Worm (Caenorhabditis elegans) whole organism, L1 larva: ENCODE results near the gene Y39A3A.4.

Source experiments
- C04F5.9 ChIP-seq: sonication (generic microtip); optimal IDR thresholded peaks from 2 replicates; lab custom pipeline; 2016; ENCODE audit warnings: missing genetic modification characterization, missing compliant biosample characterization
- F16B12.6 ChIP-seq: fragments of 150-350 bp; optimal IDR thresholded peaks from 2 replicates; lab custom pipeline; 2014; ENCODE audit warnings: missing biosample characterization, missing genetic modification characterization
- Y116A8C.19 ChIP-seq: sonication (generic microtip); optimal IDR thresholded peaks from 2 replicates; lab custom pipeline; 2016; ENCODE audit warnings: missing compliant biosample characterization, missing genetic modification characterization, borderline replicate concordance
- aha-1 ChIP-seq: fragments of 150-350 bp; optimal IDR thresholded peaks from 2 replicates; lab custom pipeline; 2014; ENCODE audit warnings: missing biosample characterization, missing genetic modification characterization
- alr-1 ChIP-seq: fragments of 200-800 bp; sonication (Bioruptor generic); optimal IDR thresholded peaks from 2 replicates; lab custom pipeline; 2018; ENCODE audit warnings: borderline replicate concordance, mild to moderate bottlenecking, missing genetic modification characterization, missing compliant biosample characterization
- aly-2 ChIP-seq: fragments of 150-350 bp; optimal IDR thresholded peaks from 2 replicates; lab custom pipeline; 2014; ENCODE audit warnings: missing biosample characterization, missing genetic modification characterization
- blmp-1 ChIP-seq: fragments of 150-350 bp; optimal IDR thresholded peaks from 2 replicates; lab custom pipeline; 2014; ENCODE audit warnings: missing biosample characterization, missing genetic modification characterization
- ceh-63 ChIP-seq: fragments of 200-800 bp; sonication (Bioruptor generic); optimal IDR thresholded peaks from 2 replicates; lab custom pipeline; 2018; ENCODE audit warnings: mild to moderate bottlenecking, missing genetic modification characterization, missing compliant biosample characterization
- ceh-8 ChIP-seq: fragments of 200-800 bp; sonication (Bioruptor generic); optimal IDR thresholded peaks from 2 replicates; lab custom pipeline; 2018; ENCODE audit warnings: mild to moderate bottlenecking, missing genetic modification characterization, moderate library complexity, missing compliant biosample characterization
- ceh-82 ChIP-seq, 3 experiments: fragments of 150-350 bp in 1 of 3; sonication (generic microtip) in 2 of 3; optimal IDR thresholded peaks; 2 replicates each; lab custom pipeline; 2014 to 2017; ENCODE audit warnings: missing biosample characterization in 3 of 3, missing genetic modification characterization in 3 of 3
- ceh-90 ChIP-seq: sonication (generic microtip); optimal IDR thresholded peaks from 2 replicates; lab custom pipeline; 2016; ENCODE audit warnings: missing genetic modification characterization, missing compliant biosample characterization
- dpl-1 ChIP-seq, 3 experiments: fragments of 150-350 bp in 2 of 3; sonication (generic microtip) in 1 of 3; optimal IDR thresholded peaks; 2 replicates each; lab custom pipeline; 2014 to 2017; ENCODE audit warnings: missing biosample characterization in 3 of 3, missing genetic modification characterization in 3 of 3, missing genetic modification reagents in 3 of 3
- elt-2 ChIP-seq: sonication (generic microtip); optimal IDR thresholded peaks from 2 replicates; lab custom pipeline; 2016; ENCODE audit warnings: missing genetic modification characterization, mild to moderate bottlenecking, inconsistent platforms, missing compliant biosample characterization, missing genetic modification reagents
- fkh-8 ChIP-seq: sonication (generic microtip); optimal IDR thresholded peaks from 2 replicates; lab custom pipeline; 2016; ENCODE audit warnings: mild to moderate bottlenecking, missing genetic modification characterization, missing compliant biosample characterization
- fos-1 ChIP-seq: fragments of 150-350 bp; optimal IDR thresholded peaks from 2 replicates; lab custom pipeline; 2014; ENCODE audit warnings: missing biosample characterization, missing genetic modification characterization
- hlh-17 ChIP-seq: fragments of 200-800 bp; sonication (Bioruptor generic); optimal IDR thresholded peaks from 2 replicates; lab custom pipeline; 2018; ENCODE audit warnings: missing genetic modification characterization, mild to moderate bottlenecking, missing compliant biosample characterization, moderate library complexity, borderline replicate concordance
- hlh-4 ChIP-seq: sonication (generic microtip); optimal IDR thresholded peaks from 2 replicates; lab custom pipeline; 2016; ENCODE audit warnings: mild to moderate bottlenecking, missing genetic modification characterization, missing compliant biosample characterization
- irx-1 ChIP-seq: sonication (generic microtip); optimal IDR thresholded peaks from 2 replicates; lab custom pipeline; 2016; ENCODE audit warnings: missing genetic modification characterization, missing compliant biosample characterization
- isw-1 ChIP-seq: fragments of 200-800 bp; sonication (Bioruptor generic); IDR thresholded peaks from 2 replicates; pipeline ENCODE4 v1.3.6; 2022; ENCODE audit warnings: missing genetic modification characterization, missing compliant biosample characterization
- lin-14 ChIP-seq: fragments of 200-800 bp; sonication (Bioruptor generic); optimal IDR thresholded peaks from 2 replicates; lab custom pipeline; 2018; ENCODE audit warnings: mild to moderate bottlenecking, missing genetic modification characterization, moderate library complexity, missing compliant biosample characterization
- lin-15B ChIP-seq: fragments of 150-350 bp; sonication (generic microtip); optimal IDR thresholded peaks from 3 replicates; lab custom pipeline; 2014; ENCODE audit warnings: missing biosample characterization, missing genetic modification characterization
- lin-35 ChIP-seq, 2 experiments: fragments of 150-350 bp; optimal IDR thresholded peaks; 2 replicates each; lab custom pipeline; 2014; ENCODE audit warnings: missing biosample characterization in 2 of 2, missing genetic modification characterization in 2 of 2, missing genetic modification reagents in 2 of 2
- lin-39 ChIP-seq: fragments of 150-350 bp; optimal IDR thresholded peaks from 2 replicates; lab custom pipeline; 2014; ENCODE audit warnings: missing biosample characterization, missing genetic modification reagents, missing genetic modification characterization
- lir-3 ChIP-seq: sonication (generic microtip); optimal IDR thresholded peaks from 2 replicates; lab custom pipeline; 2016; ENCODE audit warnings: mild to moderate bottlenecking, missing genetic modification characterization, moderate library complexity, missing compliant biosample characterization; ENCODE audit not compliant: poor library complexity
- lsy-2 ChIP-seq, 2 experiments: fragments of 150-350 bp; optimal IDR thresholded peaks; 2 replicates each; lab custom pipeline; 2014; ENCODE audit warnings: missing biosample characterization in 2 of 2, missing genetic modification characterization in 2 of 2
- mab-9 ChIP-seq: fragments of 200-800 bp; sonication (Bioruptor generic); IDR thresholded peaks from 2 replicates; pipeline ENCODE4 v1.3.6; 2022; ENCODE audit warnings: missing genetic modification reagents, missing genetic modification characterization, missing compliant biosample characterization
- mef-2 ChIP-seq: fragments of 150-350 bp; optimal IDR thresholded peaks from 2 replicates; lab custom pipeline; 2014; ENCODE audit warnings: missing biosample characterization, missing genetic modification characterization
- mep-1 ChIP-seq: fragments of 150-350 bp; optimal IDR thresholded peaks from 2 replicates; lab custom pipeline; 2014; ENCODE audit warnings: missing biosample characterization, missing genetic modification characterization
- nhr-12 ChIP-seq: sonication (generic microtip); optimal IDR thresholded peaks from 2 replicates; lab custom pipeline; 2017; ENCODE audit warnings: missing biosample characterization, missing genetic modification characterization
- nhr-19 ChIP-seq: fragments of 200-800 bp; sonication (Bioruptor generic); conservative IDR thresholded peaks from 2 replicates; pipeline ENCODE4 v1.3.6; 2022; ENCODE audit warnings: missing genetic modification characterization, missing compliant biosample characterization
- nhr-20 ChIP-seq: sonication (generic microtip); optimal IDR thresholded peaks from 2 replicates; lab custom pipeline; 2016; ENCODE audit warnings: mild to moderate bottlenecking, missing genetic modification characterization, missing compliant biosample characterization
- nhr-28 ChIP-seq: fragments of 150-350 bp; optimal IDR thresholded peaks from 2 replicates; lab custom pipeline; 2014; ENCODE audit warnings: missing biosample characterization, missing genetic modification characterization
- nhr-71 ChIP-seq: sonication (generic microtip); optimal IDR thresholded peaks from 2 replicates; lab custom pipeline; 2016; ENCODE audit warnings: mild to moderate bottlenecking, missing genetic modification characterization, moderate library complexity, missing compliant biosample characterization
- nhr-84 ChIP-seq: sonication (generic microtip); optimal IDR thresholded peaks from 2 replicates; lab custom pipeline; 2017; ENCODE audit warnings: missing biosample characterization, missing genetic modification characterization
- nhr-85 ChIP-seq: sonication (generic microtip); peaks from one replicate; lab custom pipeline; 2016; ENCODE audit warnings: missing genetic modification characterization, inconsistent platforms, missing compliant biosample characterization
- pqm-1 ChIP-seq: sonication (generic microtip); optimal IDR thresholded peaks from 3 replicates; lab custom pipeline; 2017; ENCODE audit warnings: missing biosample characterization, missing genetic modification characterization
- rnt-1 ChIP-seq: sonication (generic microtip); optimal IDR thresholded peaks from 2 replicates; lab custom pipeline; 2016; ENCODE audit warnings: mild to moderate bottlenecking, missing genetic modification characterization, moderate library complexity, missing compliant biosample characterization
- skn-1 ChIP-seq: fragments of 150-350 bp; optimal IDR thresholded peaks from 2 replicates; lab custom pipeline; 2014; ENCODE audit warnings: missing biosample characterization, missing genetic modification characterization
- sox-4 ChIP-seq: sonication (generic microtip); optimal IDR thresholded peaks from 2 replicates; lab custom pipeline; 2016; ENCODE audit warnings: missing genetic modification characterization, missing compliant biosample characterization
- sptf-1 ChIP-seq: fragments of 150-350 bp; optimal IDR thresholded peaks from 2 replicates; lab custom pipeline; 2014; ENCODE audit warnings: missing biosample characterization, missing genetic modification characterization
- sup-37 ChIP-seq: fragments of 200-800 bp; sonication (Bioruptor generic); optimal IDR thresholded peaks from 2 replicates; lab custom pipeline; 2018; ENCODE audit warnings: mild to moderate bottlenecking, missing genetic modification characterization, missing compliant biosample characterization
- tbx-2 ChIP-seq: sonication (generic microtip); optimal IDR thresholded peaks from 2 replicates; lab custom pipeline; 2016; ENCODE audit warnings: missing genetic modification characterization, missing compliant biosample characterization
- unc-130 ChIP-seq: fragments of 150-350 bp; optimal IDR thresholded peaks from 2 replicates; lab custom pipeline; 2017; ENCODE audit warnings: missing biosample characterization, missing genetic modification characterization, inconsistent platforms
- unc-86 ChIP-seq: sonication (generic microtip); optimal IDR thresholded peaks from 2 replicates; lab custom pipeline; 2016; ENCODE audit warnings: missing genetic modification characterization, missing compliant biosample characterization
- unc-98 ChIP-seq: fragments of 200-800 bp; sonication (Bioruptor generic); IDR thresholded peaks from 2 replicates; pipeline ENCODE4 v1.3.6; 2022; ENCODE audit warnings: missing genetic modification characterization, missing compliant biosample characterization
- vab-15 ChIP-seq: sonication (generic microtip); optimal IDR thresholded peaks from 2 replicates; lab custom pipeline; 2017; ENCODE audit warnings: missing genotype, mild to moderate bottlenecking, missing genetic modification characterization, missing compliant biosample characterization
- xbp-1 ChIP-seq: sonication (generic microtip); optimal IDR thresholded peaks from 2 replicates; lab custom pipeline; 2016; ENCODE audit warnings: missing genetic modification characterization, missing compliant biosample characterization
- zag-1 ChIP-seq: fragments of 150-350 bp; optimal IDR thresholded peaks from 2 replicates; lab custom pipeline; 2014; ENCODE audit warnings: missing biosample characterization, missing genetic modification characterization
- zip-4 ChIP-seq: fragments of 200-800 bp; sonication (Bioruptor generic); optimal IDR thresholded peaks from 2 replicates; lab custom pipeline; 2018; ENCODE audit warnings: mild to moderate bottlenecking, missing genetic modification characterization, moderate library complexity, missing compliant biosample characterization
- ztf-11 ChIP-seq, 2 experiments: sonication (generic microtip); optimal IDR thresholded peaks; 2 replicates each; lab custom pipeline; 2016 to 2017; ENCODE audit warnings: missing genetic modification characterization in 2 of 2, missing biosample characterization in 1 of 2, missing compliant biosample characterization in 1 of 2
- ztf-4 ChIP-seq: fragments of 150-350 bp; optimal IDR thresholded peaks from 2 replicates; lab custom pipeline; 2014; ENCODE audit warnings: missing biosample characterization, missing genetic modification characterization

Y39A3A.4 gene

ce11 chrIII:2076546-2077134, at the start of gene Y39A3A.4:
Gene Y39A3A.4 (minus strand): TSS chrIII:2076596.
- no peak for TF ChIP-seq lin-35 (GFP tag; optimal IDR thresholded peaks at IDR 0.05; lab: Kevin White, UChicago)
- peak; percentile 44 for TF ChIP-seq skn-1 (tag; lab: Kevin White, UChicago)
- TF ChIP-seq zip-4 (GFP tag; lab: Kevin White, UChicago), result no peak

- no peak for TF ChIP-seq elt-2 (tag; lab: Kevin White, UChicago)
- TF ChIP-seq vab-15 (tag; lab: Kevin White, UChicago), result no peak
- TF ChIP-seq ceh-63 (GFP tag; lab: Kevin White, UChicago), result no peak
- no peak for TF ChIP-seq fkh-8 (tag; lab: Kevin White, UChicago)
- TF ChIP-seq lsy-2 (tag; optimal IDR thresholded peaks at IDR 0.05; lab: Kevin White, UChicago), result peak; percentile 23 to 39
- TF ChIP-seq unc-86 (tag; lab: Kevin White, UChicago), result no peak
- TF ChIP-seq xbp-1 (tag; lab: Kevin White, UChicago), result no peak
- TF ChIP-seq rnt-1 (tag; lab: Kevin White, UChicago), result no peak
- no peak for TF ChIP-seq lin-39 (tag; lab: Kevin White, UChicago)
- TF ChIP-seq sox-4, result no peak
- TF ChIP-seq aha-1, result no peak
- TF ChIP-seq fos-1 (tag; lab: Kevin White, UChicago), result no peak
- TF ChIP-seq nhr-71 (tag; lab: Kevin White, UChicago), result no peak
- no peak for TF ChIP-seq Y116A8C.19 (tag; lab: Kevin White, UChicago)
- no peak for TF ChIP-seq ztf-11 (tag; optimal IDR thresholded peaks at IDR 0.05; lab: Kevin White, UChicago)
- peak in 2 of 3 experiments; percentile 6 to 18 for TF ChIP-seq dpl-1 (GFP tag; optimal IDR thresholded peaks at IDR 0.05; lab: Kevin White, UChicago)
- TF ChIP-seq ceh-8 (GFP tag; lab: Kevin White, UChicago), result no peak
- TF ChIP-seq unc-130, result no peak
- no peak for TF ChIP-seq C04F5.9 (tag; lab: Kevin White, UChicago)
- TF ChIP-seq F16B12.6 (tag; lab: Kevin White, UChicago), result no peak
- peak; percentile 67 for TF ChIP-seq lin-14 (GFP tag; lab: Kevin White, UChicago)
- TF ChIP-seq skn-1 (tag; lab: Kevin White, UChicago), result no peak
- no peak for TF ChIP-seq ceh-90 (tag; lab: Kevin White, UChicago)
- no peak for TF ChIP-seq lin-15B (tag; lab: Kevin White, UChicago)
- TF ChIP-seq nhr-19 (GFP tag; lab: Robert Waterston, UW), result no peak
- peak; percentile 23 for TF ChIP-seq tbx-2 (tag; lab: Kevin White, UChicago)
- no peak for TF ChIP-seq aly-2
- no peak for TF ChIP-seq mab-9 (GFP tag; lab: Robert Waterston, UW)
- TF ChIP-seq sptf-1 (tag; lab: Kevin White, UChicago), result no peak
- TF ChIP-seq pqm-1, result no peak
- TF ChIP-seq nhr-20 (tag; lab: Kevin White, UChicago), result peak; percentile 21
- TF ChIP-seq ztf-4 (tag; lab: Kevin White, UChicago), result no peak
- no peak for TF ChIP-seq sup-37 (GFP tag; lab: Kevin White, UChicago)
- no peak for TF ChIP-seq lir-3 (tag; lab: Kevin White, UChicago)
- no peak for TF ChIP-seq irx-1 (tag; lab: Kevin White, UChicago)
- no peak for TF ChIP-seq nhr-12
- no peak for TF ChIP-seq hlh-4 (tag; lab: Kevin White, UChicago)
- no peak for TF ChIP-seq nhr-84
- TF ChIP-seq isw-1 (GFP tag; lab: Robert Waterston, UW), result no peak
- TF ChIP-seq blmp-1 (tag; lab: Kevin White, UChicago), result peak; percentile 28
- TF ChIP-seq mef-2 (tag; lab: Kevin White, UChicago), result no peak
- no peak for TF ChIP-seq alr-1
- TF ChIP-seq hlh-17, result no peak
- peak; percentile 87 for TF ChIP-seq nhr-85
- TF ChIP-seq unc-98, result no peak
- TF ChIP-seq zag-1 (tag; lab: Kevin White, UChicago), result no peak
- TF ChIP-seq ceh-82 (tag; optimal IDR thresholded peaks at IDR 0.05; lab: Kevin White, UChicago), result no peak
- TF ChIP-seq mep-1, result peak; percentile 68
- no peak for TF ChIP-seq nhr-28 (tag; lab: Kevin White, UChicago)
These were observed 49.5 kb upstream of the Y39A3A.4 start for ce11 chrIII:2125936-2126335.
